Fruit fly (Drosophila melanogaster) whole organism, embryonic: ENCODE measurements around the gene CG8774.

Experiments used
- Ada2b ChIP-seq: fragments of 200-800 bp; sonication (Bioruptor generic); IDR thresholded peaks from 2 replicates; pipeline ENCODE4 v1.3.6; 2022; ENCODE audit warnings: missing biosample characterization, missing genetic modification characterization
- Asciz ChIP-seq: fragments of 200-800 bp; sonication (Bioruptor generic); optimal IDR thresholded peaks from 2 replicates; lab custom pipeline; 2017; ENCODE audit warnings: missing biosample characterization, mild to moderate bottlenecking, missing genetic modification characterization, missing genetic modification reagents
- Bgb ChIP-seq: fragments of 200-800 bp; sonication (Bioruptor generic); IDR thresholded peaks from 2 replicates; pipeline ENCODE4 v1.3.6; 2022; ENCODE audit warnings: missing biosample characterization, missing genetic modification characterization; ENCODE audit not compliant: partially characterized antibody
- CG10979 ChIP-seq: fragments of 200-800 bp; sonication (Bioruptor generic); optimal IDR thresholded peaks from 2 replicates; lab custom pipeline; 2018; ENCODE audit warnings: missing biosample characterization, mild to moderate bottlenecking, missing genetic modification characterization, moderate library complexity
- CG11456 ChIP-seq: fragments of 200-800 bp; sonication (Bioruptor generic); IDR thresholded peaks from 3 replicates; pipeline ENCODE4 v1.3.6; 2022; ENCODE audit warnings: missing biosample characterization, missing genetic modification characterization
- CG11504 ChIP-seq: fragments of 200-800 bp; sonication (Bioruptor generic); optimal IDR thresholded peaks from 3 replicates; lab custom pipeline; 2019; ENCODE audit warnings: missing biosample characterization, mild to moderate bottlenecking, missing genetic modification characterization, moderate library complexity
- CG1233 ChIP-seq: fragments of 200-800 bp; sonication (Bioruptor generic); optimal IDR thresholded peaks from 4 replicates; lab custom pipeline; 2018; ENCODE audit warnings: missing biosample characterization, mild to moderate bottlenecking, missing genetic modification characterization
- CG14965 ChIP-seq: fragments of 200-800 bp; sonication (Bioruptor generic); optimal IDR thresholded peaks from 2 replicates; lab custom pipeline; 2016; ENCODE audit warnings: missing biosample characterization, missing genetic modification characterization, borderline replicate concordance
- CG16813 ChIP-seq: fragments of 200-800 bp; sonication (Bioruptor generic); IDR thresholded peaks from 3 replicates; pipeline ENCODE4 v1.3.6; 2022; ENCODE audit warnings: missing biosample characterization, missing genetic modification characterization; ENCODE audit not compliant: partially characterized antibody
- CG17361 ChIP-seq: fragments of 200-800 bp; sonication (Bioruptor generic); IDR thresholded peaks from 3 replicates; pipeline ENCODE4 v1.3.6; 2022; ENCODE audit warnings: missing biosample characterization, missing genetic modification characterization
- CG17385 ChIP-seq: fragments of 200-800 bp; sonication (Bioruptor generic); optimal IDR thresholded peaks from 3 replicates; lab custom pipeline; 2018; ENCODE audit warnings: missing biosample characterization, mild to moderate bottlenecking, missing genetic modification characterization
- CG17829 ChIP-seq: fragments of 200-800 bp; optimal IDR thresholded peaks from 2 replicates; lab custom pipeline; 2019; ENCODE audit warnings: missing biosample characterization, mild to moderate bottlenecking, missing genetic modification characterization, moderate library complexity
- CG2712 ChIP-seq: fragments of 200-800 bp; optimal IDR thresholded peaks from 3 replicates; lab custom pipeline; 2019; ENCODE audit warnings: missing biosample characterization, mild to moderate bottlenecking, missing genetic modification characterization, moderate library complexity
- CG3995 ChIP-seq: fragments of 200-800 bp; sonication (Bioruptor generic); optimal IDR thresholded peaks from 3 replicates; lab custom pipeline; 2016; ENCODE audit warnings: missing biosample characterization, missing genetic modification characterization
- CG4854 ChIP-seq: fragments of 200-800 bp; sonication (Bioruptor generic); optimal IDR thresholded peaks from 2 replicates; lab custom pipeline; 2016; ENCODE audit warnings: missing biosample characterization, missing genetic modification characterization, inconsistent platforms
- CG6272 ChIP-seq: fragments of 200-800 bp; sonication (Bioruptor generic); IDR thresholded peaks from 2 replicates; pipeline ENCODE4 v1.3.6; 2022; ENCODE audit warnings: missing biosample characterization, missing genetic modification characterization
- CG7271 ChIP-seq: fragments of 200-800 bp; sonication (Bioruptor generic); optimal IDR thresholded peaks from 2 replicates; lab custom pipeline; 2018; ENCODE audit warnings: missing biosample characterization, mild to moderate bottlenecking, missing genetic modification characterization, moderate library complexity
- CG8359 ChIP-seq: fragments of 200-800 bp; sonication (Bioruptor generic); optimal IDR thresholded peaks from 2 replicates; lab custom pipeline; 2017; ENCODE audit warnings: missing biosample characterization, mild to moderate bottlenecking, missing genetic modification characterization, borderline replicate concordance
- CG9932 ChIP-seq: fragments of 200-800 bp; sonication (Bioruptor generic); IDR thresholded peaks from 2 replicates; pipeline ENCODE4 v1.3.6; 2022; ENCODE audit warnings: missing biosample characterization, missing genetic modification characterization
- D ChIP-seq, 2 experiments: fragments of 200-800 bp in 1 of 2; fragments of >200 bp in 1 of 2; sonication (Bioruptor generic) in 1 of 2; optimal IDR thresholded peaks; 2 replicates in 1 of 2; 3 replicates in 1 of 2; lab custom pipeline; 2017; ENCODE audit warnings: mild to moderate bottlenecking in 1 of 2, missing biosample characterization in 1 of 2, missing genetic modification characterization in 1 of 2, missing genetic modification reagents in 1 of 2
- D19B ChIP-seq: fragments of 200-800 bp; sonication (Bioruptor generic); optimal IDR thresholded peaks from 2 replicates; lab custom pipeline; 2017; ENCODE audit warnings: missing biosample characterization, mild to moderate bottlenecking, missing genetic modification characterization
- Dad ChIP-seq: fragments of 200-800 bp; sonication (Bioruptor generic); optimal IDR thresholded peaks from 3 replicates; lab custom pipeline; 2016; ENCODE audit warnings: missing biosample characterization, missing genetic modification characterization
- Hand ChIP-seq: fragments of 200-800 bp; sonication (Bioruptor generic); optimal IDR thresholded peaks from 2 replicates; lab custom pipeline; 2017; ENCODE audit warnings: mild to moderate bottlenecking, missing biosample characterization, missing genetic modification reagents, missing genetic modification characterization
- Hmx ChIP-seq: fragments of 200-800 bp; sonication (Bioruptor generic); optimal IDR thresholded peaks from 2 replicates; lab custom pipeline; 2016; ENCODE audit warnings: missing biosample characterization, missing genetic modification characterization
- Hr78 ChIP-seq, 2 experiments: fragments of 200-800 bp in 1 of 2; fragments of >200 bp in 1 of 2; sonication (Bioruptor generic) in 1 of 2; optimal IDR thresholded peaks; 2 replicates each; lab custom pipeline; 2017 to 2019; ENCODE audit warnings: missing biosample characterization in 2 of 2, missing genetic modification characterization in 2 of 2, mild to moderate bottlenecking in 1 of 2, moderate library complexity in 1 of 2
- Med ChIP-seq: fragments of 200-800 bp; sonication (Bioruptor generic); peaks from one replicate; lab custom pipeline; 2016; ENCODE audit warnings: missing biosample characterization, missing genetic modification characterization, mild to moderate bottlenecking, inconsistent platforms, moderate library complexity
- Nf-YA ChIP-seq: fragments of 200-800 bp; sonication (Bioruptor generic); IDR thresholded peaks from 2 replicates; pipeline ENCODE4 v1.3.6; 2022; ENCODE audit warnings: missing biosample characterization, missing genetic modification characterization
- Opbp ChIP-seq: fragments of 200-800 bp; sonication (Bioruptor generic); IDR thresholded peaks from 3 replicates; pipeline ENCODE4 v1.3.6; 2022; ENCODE audit warnings: missing biosample characterization, missing genetic modification characterization; ENCODE audit not compliant: partially characterized antibody
- Sox100B ChIP-seq: fragments of 200-800 bp; sonication (Bioruptor generic); optimal IDR thresholded peaks from 3 replicates; lab custom pipeline; 2018; ENCODE audit warnings: missing biosample characterization, mild to moderate bottlenecking, missing genetic modification characterization
- Sry-δ ChIP-seq: fragments of 200-800 bp; sonication (Bioruptor generic); optimal IDR thresholded peaks from 2 replicates; lab custom pipeline; 2016; ENCODE audit warnings: missing biosample characterization, missing genetic modification characterization
- amos ChIP-seq: fragments of 200-800 bp; sonication (Bioruptor generic); IDR thresholded peaks from 2 replicates; pipeline ENCODE4 v1.3.6; 2022; ENCODE audit warnings: missing biosample characterization, missing genetic modification characterization; ENCODE audit not compliant: partially characterized antibody
- chif ChIP-seq, 2 experiments: fragments of 200-800 bp; sonication (Bioruptor generic); optimal IDR thresholded peaks; 3 replicates each; lab custom pipeline; 2016; ENCODE audit warnings: missing biosample characterization in 2 of 2, missing genetic modification characterization in 2 of 2
- dimm ChIP-seq: fragments of 200-800 bp; sonication (Bioruptor generic); IDR thresholded peaks from 2 replicates; pipeline ENCODE4 v1.3.6; 2022; ENCODE audit warnings: missing biosample characterization, missing genetic modification characterization
- fru ChIP-seq: fragments of >200 bp; optimal IDR thresholded peaks from 2 replicates; lab custom pipeline; 2017
- gcm ChIP-seq: fragments of 200-800 bp; sonication (Bioruptor generic); optimal IDR thresholded peaks from 2 replicates; lab custom pipeline; 2019; ENCODE audit warnings: missing biosample characterization, mild to moderate bottlenecking, missing genetic modification characterization, moderate library complexity
- hkb ChIP-seq, 2 experiments: fragments of 200-800 bp in 1 of 2; fragments of >200 bp in 1 of 2; sonication (Bioruptor generic) in 1 of 2; IDR thresholded peaks in 1 of 2; optimal IDR thresholded peaks in 1 of 2; 2 replicates each; pipeline versions ENCODE4 v1.3.6 to Lab custom; 2017 to 2022; ENCODE audit warnings: missing biosample characterization in 1 of 2, missing genetic modification characterization in 1 of 2
- inv ChIP-seq: fragments of 200-800 bp; sonication (Bioruptor generic); IDR thresholded peaks from 2 replicates; pipeline ENCODE4 v1.3.6; 2022; ENCODE audit warnings: missing biosample characterization, missing genetic modification characterization; ENCODE audit not compliant: partially characterized antibody
- pnt ChIP-seq: fragments of 200-800 bp; sonication (Bioruptor generic); optimal IDR thresholded peaks from 3 replicates; lab custom pipeline; 2016; ENCODE audit warnings: missing biosample characterization, missing genetic modification characterization
- psq ChIP-seq: fragments of 200-800 bp; sonication (Bioruptor generic); optimal IDR thresholded peaks from 2 replicates; lab custom pipeline; 2017; ENCODE audit warnings: missing biosample characterization, missing genetic modification characterization
- schlank ChIP-seq: fragments of 200-800 bp; sonication (Bioruptor generic); optimal IDR thresholded peaks from 2 replicates; lab custom pipeline; 2018; ENCODE audit warnings: missing biosample characterization, mild to moderate bottlenecking, missing genetic modification characterization
- slou ChIP-seq: fragments of 200-800 bp; sonication (Bioruptor generic); optimal IDR thresholded peaks from 3 replicates; lab custom pipeline; 2016; ENCODE audit warnings: missing biosample characterization, missing genetic modification characterization
- sob ChIP-seq: fragments of 200-800 bp; sonication (Bioruptor generic); IDR thresholded peaks from 2 replicates; pipeline ENCODE4 v1.3.6; 2022; ENCODE audit warnings: missing biosample characterization, missing genetic modification characterization
- tin ChIP-seq: fragments of 200-800 bp; sonication (Bioruptor generic); optimal IDR thresholded peaks from 3 replicates; lab custom pipeline; 2016; ENCODE audit warnings: missing biosample characterization, missing genetic modification characterization
- tio ChIP-seq: fragments of 200-800 bp; sonication (Bioruptor generic); optimal IDR thresholded peaks from 2 replicates; lab custom pipeline; 2017; ENCODE audit warnings: missing biosample characterization, missing genetic modification characterization, inconsistent platforms
- tll ChIP-seq, 2 experiments: fragments of 200-800 bp in 1 of 2; fragments of >200 bp in 1 of 2; sonication (Bioruptor generic) in 1 of 2; optimal IDR thresholded peaks; 2 replicates each; lab custom pipeline; 2017 to 2019; ENCODE audit warnings: missing biosample characterization in 2 of 2, missing genetic modification characterization in 2 of 2, mild to moderate bottlenecking in 1 of 2, moderate library complexity in 1 of 2
- tna ChIP-seq: fragments of 200-800 bp; sonication (Bioruptor generic); IDR thresholded peaks from 2 replicates; pipeline ENCODE4 v1.3.6; 2022; ENCODE audit warnings: missing biosample characterization, missing genetic modification characterization; ENCODE audit not compliant: partially characterized antibody
- wor ChIP-seq: fragments of 200-800 bp; sonication (Bioruptor generic); IDR thresholded peaks from 2 replicates; pipeline ENCODE4 v1.3.6; 2022; ENCODE audit warnings: missing biosample characterization, missing genetic modification characterization
- yki ChIP-seq: fragments of >200 bp; optimal IDR thresholded peaks from 3 replicates; lab custom pipeline; 2018

CG8774 gene

dm6 chr3R:13264061-13264661 is 34.4 kb upstream of the CG8774 start, which contains the start of gene Ravus (continued):
- TF ChIP-seq gcm (GFP tag; lab: Kevin White, UChicago) (no peak), Hmx (GFP tag; lab: Kevin White, UChicago) (peak; percentile 20), CG17829 (tag; lab: Kevin White, UChicago) (peak; percentile 58), Sox100B (GFP tag; lab: Kevin White, UChicago) (no peak), schlank (tag; lab: Kevin White, UChicago) (no peak), Ada2b (GFP tag; lab: Robert Waterston, UW) (0 out of 2 replicates have a peak, but pooled peaks have one; percentile 5), CG3995 (GFP tag; lab: Kevin White, UChicago) (peak; percentile 61), yki (lab: Kevin White, UChicago) (no peak), CG2712 (tag; lab: Kevin White, UChicago) (peak; percentile 67), CG4854 (GFP tag; lab: Kevin White, UChicago) (peak; percentile 28), pnt (GFP tag; lab: Kevin White, UChicago) (no peak), CG7271 (tag; lab: Kevin White, UChicago) (no peak), D19B (GFP tag; lab: Kevin White, UChicago) (no peak), CG11504 (tag; lab: Kevin White, UChicago) (no peak), Nf-YA (GFP tag; lab: Robert Waterston, UW) (no peak), chif (GFP tag; optimal IDR thresholded peaks at IDR 0.05; lab: Kevin White, UChicago) (peak in 1 of 2 experiments; percentile 33), tll (GFP tag; optimal IDR thresholded peaks at IDR 0.05; lab: Kevin White, UChicago) (peak in 1 of 2 experiments; percentile 26), CG14965 (GFP tag; lab: Kevin White, UChicago) (no peak), sob (GFP tag; lab: Robert Waterston, UW) (peak; percentile 52; the same call in 1 of the 2 replicates), hkb (optimal IDR thresholded peaks at IDR 0.05; lab: Kevin White, UChicago) (peak; percentile 71), hkb (GFP tag; IDR thresholded peaks at IDR 0.05; lab: Robert Waterston, UW) (no peak), CG9932 (GFP tag; lab: Robert Waterston, UW) (peak; percentile 67), Hr78 (GFP tag; optimal IDR thresholded peaks at IDR 0.05; lab: Kevin White, UChicago) (no peak), inv (GFP tag; lab: Robert Waterston, UW) (no peak), wor (no peak), CG1233 (GFP tag; lab: Kevin White, UChicago) (no peak), psq (GFP tag; lab: Kevin White, UChicago) (no peak), CG6272 (GFP tag; lab: Robert Waterston, UW) (no peak), Dad (GFP tag; lab: Kevin White, UChicago) (no peak), CG17361 (no peak; the same call in 1 of the 3 replicates), tio (GFP tag; lab: Kevin White, UChicago) (no peak), CG10979 (tag; lab: Kevin White, UChicago) (peak; percentile 14), CG17385 (no peak), tin (peak; percentile 41), Hand (GFP tag; lab: Kevin White, UChicago) (no peak), Asciz (no peak), Sry-δ (GFP tag; lab: Kevin White, UChicago) (peak; percentile 37), slou (GFP tag; lab: Kevin White, UChicago) (no peak), CG8359 (GFP tag; lab: Kevin White, UChicago) (no peak), Bgb (GFP tag; lab: Robert Waterston, UW) (no peak), dimm (GFP tag; lab: Robert Waterston, UW) (no peak), tna (GFP tag; lab: Robert Waterston, UW) (no peak), CG11456 (0 out of 3 replicates have a peak, but pooled peaks have one; percentile 55), Med (GFP tag; lab: Kevin White, UChicago) (peak; percentile 87), Opbp (GFP tag; lab: Robert Waterston, UW) (no peak), CG16813 (GFP tag; lab: Robert Waterston, UW) (no peak), amos (GFP tag; lab: Robert Waterston, UW) (no peak), D (optimal IDR thresholded peaks at IDR 0.05; lab: Kevin White, UChicago) (no peak), D (GFP tag; optimal IDR thresholded peaks at IDR 0.05; lab: Kevin White, UChicago) (no peak), fru (lab: Kevin White, UChicago) (no peak)
